Fruit fly (Drosophila melanogaster): ENCODE results near the gene Tmtc1.
A peak's percentile ranks its signal among the peaks of the same experiment; 100 is the strongest.

The Tmtc1 gene

DNA sequence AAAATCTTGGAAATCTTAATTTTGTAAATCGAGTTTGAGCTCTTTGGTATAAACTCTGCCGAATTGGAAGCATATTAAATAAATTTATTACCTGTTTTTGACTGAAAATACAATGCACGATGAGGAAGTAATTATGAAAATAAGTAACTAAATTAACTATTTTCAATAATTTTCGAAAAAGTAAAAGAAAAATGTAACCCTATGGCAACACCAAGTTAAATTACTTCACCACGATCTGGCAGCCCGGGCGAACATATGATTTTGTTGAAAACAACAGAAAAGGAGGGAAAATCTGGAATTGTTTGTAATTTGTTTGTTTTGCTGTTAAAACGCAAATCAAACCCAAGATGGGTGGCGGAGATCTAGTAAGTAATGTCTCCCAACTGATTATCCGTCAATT lies 67.3 kb downstream of the Tmtc1 start, which contains the start of the genes CG9961 and Cwc25:
Gene CG9961 (minus strand): TSS at position 83 of the 400 bp plus-strand sequence.
Gene Cwc25 (plus strand): TSS at position 247 of the 400 bp plus-strand sequence.
- TF ChIP-seq CG10267 (tag; optimal IDR thresholded peaks at IDR 0.05) (peak; percentile 31), CG15514 (GFP tag; optimal IDR thresholded peaks at IDR 0.05) (peak; percentile 25), ci (GFP tag; IDR thresholded peaks at IDR 0.05) (no peak), CG10209 (GFP tag; optimal IDR thresholded peaks at IDR 0.05) (no peak), salm (tag; optimal IDR thresholded peaks at IDR 0.05) (no peak), stwl (tag; optimal IDR thresholded peaks at IDR 0.05) (peak; percentile 34), Dp (GFP tag; optimal IDR thresholded peaks at IDR 0.05) (peak; percentile 42), CG1529 (GFP tag; optimal IDR thresholded peaks at IDR 0.05) (no peak), YL-1 (GFP tag; optimal IDR thresholded peaks at IDR 0.05) (peak; percentile 16), E2f1 (GFP tag; IDR thresholded peaks at IDR 0.05) (peak; percentile 24; the same call in 1 of the 2 replicates), repo (GFP tag; optimal IDR thresholded peaks at IDR 0.05) (no peak), CG10565 (GFP tag; optimal IDR thresholded peaks at IDR 0.05) (no peak), Rfx (GFP tag; IDR thresholded peaks at IDR 0.05) (no peak), danr (GFP tag; IDR thresholded peaks at IDR 0.05) (no peak), fru (optimal IDR thresholded peaks at IDR 0.05) (no peak), CG6654 (GFP tag; optimal IDR thresholded peaks at IDR 0.05) (no peak), CG34224 (GFP tag; IDR thresholded peaks at IDR 0.05; ENCODE audit: partially characterized antibody) (peak; percentile 26; the same call in 1 of the 3 replicates), sug (tag; optimal IDR thresholded peaks at IDR 0.05) (peak; percentile 3), MBD-R2 (GFP tag; IDR thresholded peaks at IDR 0.05) (peak; percentile 90), Pdp1 (GFP tag; optimal IDR thresholded peaks at IDR 0.05) (no peak), CG3995 (GFP tag; optimal IDR thresholded peaks at IDR 0.05) (peak; percentile 14), Dll (GFP tag; IDR thresholded peaks at IDR 0.05; ENCODE audit: partially characterized antibody) (0 out of 4 replicates have a peak, but pooled peaks have one; percentile 29), CG17361 (GFP tag; IDR thresholded peaks at IDR 0.05) (0 out of 3 replicates have a peak, but pooled peaks have one; percentile 24), CG17829 (tag; optimal IDR thresholded peaks at IDR 0.05) (peak; percentile 9), CG1024 (GFP tag; IDR thresholded peaks at IDR 0.05) (no peak), CG9437 (GFP tag; optimal IDR thresholded peaks at IDR 0.05) (peak; percentile 81), E2f2 (GFP tag; IDR thresholded peaks at IDR 0.05) (peak; percentile 64), trem (tag; optimal IDR thresholded peaks at IDR 0.05) (peak; percentile 43), pzg (GFP tag; optimal IDR thresholded peaks at IDR 0.05) (peak; percentile 44), CG15696 (tag; optimal IDR thresholded peaks at IDR 0.05) (no peak), dan (GFP tag; IDR thresholded peaks at IDR 0.05) (no peak), CG18011 (GFP tag; optimal IDR thresholded peaks at IDR 0.05) (no peak), nerfin-1 (tag; optimal IDR thresholded peaks at IDR 0.05) (peak; percentile 29), ewg (GFP tag; optimal IDR thresholded peaks at IDR 0.05) (no peak), CG14710 (tag; optimal IDR thresholded peaks at IDR 0.05) (peak; percentile 53), CG4707 (GFP tag; optimal IDR thresholded peaks at IDR 0.05) (no peak), crp (GFP tag; optimal IDR thresholded peaks at IDR 0.05) (peak; percentile 48 to 88), dysf (GFP tag; IDR thresholded peaks at IDR 0.05) (no peak), CG2116 (GFP tag; optimal IDR thresholded peaks at IDR 0.05) (peak; percentile 12), sens (GFP tag) (peak; percentile 84), phol (tag; optimal IDR thresholded peaks at IDR 0.05) (peak; percentile 25), CG3847 (GFP tag; IDR thresholded peaks at IDR 0.05) (0 out of 2 replicates have a peak, but pooled peaks have one; percentile 33), her (GFP tag; optimal IDR thresholded peaks at IDR 0.05) (no peak), Elba2 (GFP tag; optimal IDR thresholded peaks at IDR 0.05) (no peak), row (GFP tag; IDR thresholded peaks at IDR 0.05) (0 out of 3 replicates have a peak, but pooled peaks have one; percentile 24), Fer1 (GFP tag; optimal IDR thresholded peaks at IDR 0.05) (peak; percentile 1), CG32772 (GFP tag; IDR thresholded peaks at IDR 0.05) (no peak), CG4617 (GFP tag; optimal IDR thresholded peaks at IDR 0.05; ENCODE audit: borderline replicate concordance) (peak; percentile 26), MESR4 (GFP tag; optimal IDR thresholded peaks at IDR 0.05) (peak; percentile 28), H2.0 (GFP tag; IDR thresholded peaks at IDR 0.05) (no peak), Awh (GFP tag; IDR thresholded peaks at IDR 0.05) (no peak)
